Worm (Caenorhabditis elegans) whole organism, L4 larva: Measurements from ENCODE around the gene pik-1.
"Not testable (repeated sequence)": the region's sequence is repeated elsewhere in the genome, so short reads cannot be mapped to it uniquely, and the experiment has no call there.

Experiments used
- lin-15B ChIP-seq: fragments of 150-350 bp; sonication (generic microtip); optimal IDR thresholded peaks from 3 replicates; lab custom pipeline; 2014; ENCODE audit warnings: missing biosample characterization, missing genetic modification characterization
- nhr-10 ChIP-seq: fragments of 150-350 bp; optimal IDR thresholded peaks from 2 replicates; lab custom pipeline; 2014; ENCODE audit warnings: missing biosample characterization, missing genetic modification characterization

DNA sequence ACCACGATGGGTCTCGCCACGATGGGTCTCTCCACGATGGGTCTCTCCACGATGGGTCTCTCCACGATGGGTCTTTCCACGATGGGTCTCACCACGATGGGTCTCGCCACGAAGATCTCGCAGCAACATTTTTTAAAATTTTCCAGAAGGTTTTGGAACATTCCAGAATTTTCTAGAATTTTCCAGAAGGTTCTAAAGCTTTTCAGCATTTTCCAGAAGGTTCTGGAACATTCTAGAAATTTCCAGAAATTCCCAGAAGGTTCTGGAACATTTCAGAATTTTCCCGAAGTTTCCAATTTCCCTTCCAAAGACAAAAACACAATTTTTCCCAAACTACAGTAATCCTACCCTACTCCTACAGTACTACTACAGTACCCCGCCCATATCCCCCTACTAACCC is 48.8 kb downstream of the pik-1 start:
- TF ChIP-seq nhr-10; lin-15B (tag; lab: Kevin White, UChicago): not testable (repeated sequence)
